Fruit fly (Drosophila melanogaster): Measurements from ENCODE around the gene CG5262.

- TF ChIP-seq CG8478 (optimal IDR thresholded peaks at IDR 0.05) (no peak), CTCF (optimal IDR thresholded peaks at IDR 0.05) (peak in 1 of 2 experiments; percentile 3)
These were observed 29.0 kb downstream of the CG5262 start, which contains the start of gene trbl for dm6 chr3L:20401026-20401912.
